Fruit fly (Drosophila melanogaster) whole organism, embryonic: ENCODE results near the gene Sqor.

ENCODE experiments used
- CG2116 ChIP-seq: fragments of 200-800 bp; sonication (Bioruptor generic); optimal IDR thresholded peaks from 3 replicates; lab custom pipeline; 2018; ENCODE audit warnings: missing biosample characterization, mild to moderate bottlenecking, missing genetic modification characterization
- CG33213 ChIP-seq: fragments of 200-800 bp; sonication (Bioruptor generic); optimal IDR thresholded peaks from 3 replicates; lab custom pipeline; 2016; ENCODE audit warnings: missing biosample characterization, missing genetic modification characterization
- CG6813 ChIP-seq: fragments of 200-800 bp; sonication (Bioruptor generic); optimal IDR thresholded peaks from 2 replicates; lab custom pipeline; 2017; ENCODE audit warnings: missing biosample characterization, missing genetic modification characterization, mild to moderate bottlenecking, moderate library complexity, missing genetic modification reagents
- CG9932 ChIP-seq: fragments of 200-800 bp; sonication (Bioruptor generic); IDR thresholded peaks from 2 replicates; pipeline ENCODE4 v1.3.6; 2022; ENCODE audit warnings: missing biosample characterization, missing genetic modification characterization
- ap ChIP-seq: fragments of 200-800 bp; sonication (Bioruptor generic); IDR thresholded peaks from 2 replicates; pipeline ENCODE4 v1.3.6; 2022; ENCODE audit warnings: missing biosample characterization, missing genetic modification characterization
- gsb-n ChIP-seq: fragments of 200-800 bp; sonication (Bioruptor generic); optimal IDR thresholded peaks from 3 replicates; lab custom pipeline; 2018; ENCODE audit warnings: missing biosample characterization, mild to moderate bottlenecking, missing genetic modification characterization
- hbn ChIP-seq: fragments of 200-800 bp; sonication (Bioruptor generic); IDR thresholded peaks from 2 replicates; pipeline ENCODE4 v1.3.6; 2022; ENCODE audit warnings: missing biosample characterization, missing genetic modification characterization; ENCODE audit not compliant: partially characterized antibody
- kni ChIP-seq: fragments of 200-800 bp; sonication (Bioruptor generic); optimal IDR thresholded peaks from 3 replicates; lab custom pipeline; 2017; ENCODE audit warnings: mild to moderate bottlenecking, missing biosample characterization, missing genetic modification reagents, missing genetic modification characterization
- prd ChIP-seq, 3 experiments: fragments of >200 bp in 2 of 3; fragments of 200-800 bp in 1 of 3; sonication (Bioruptor generic) in 1 of 3; optimal IDR thresholded peaks in 2 of 3; IDR thresholded peaks in 1 of 3; 2 replicates in 2 of 3; 3 replicates in 1 of 3; pipeline versions ENCODE4 v1.3.6 to Lab custom; 2017 to 2022; ENCODE audit warnings: missing biosample characterization in 1 of 3, missing genetic modification characterization in 1 of 3
- z ChIP-seq: fragments of 200-800 bp; sonication (Bioruptor generic); IDR thresholded peaks from 3 replicates; pipeline ENCODE4 v1.3.6; 2022; ENCODE audit warnings: missing biosample characterization, missing genetic modification characterization

dm6 chr3L:4232227-4232626, 7.7 kb upstream of the Sqor start:
- peak; percentile 28 for TF ChIP-seq CG6813
- TF ChIP-seq ap (GFP tag; lab: Robert Waterston, UW) = no peak
- peak; percentile 97 for TF ChIP-seq kni
- no peak for TF ChIP-seq gsb-n
- TF ChIP-seq hbn (GFP tag; lab: Robert Waterston, UW) = no peak
- no peak for TF ChIP-seq CG33213 (GFP tag; lab: Kevin White, UChicago)
- TF ChIP-seq z (GFP tag; lab: Robert Waterston, UW) = peak; percentile 85
- no peak for TF ChIP-seq CG9932 (GFP tag; lab: Robert Waterston, UW)
- TF ChIP-seq CG2116 = no peak
- no peak for TF ChIP-seq prd (optimal IDR thresholded peaks at IDR 0.05; lab: Kevin White, UChicago)
- TF ChIP-seq prd (GFP tag; IDR thresholded peaks at IDR 0.05; lab: Robert Waterston, UW) = no peak
